Worm (Caenorhabditis elegans): Measurements from ENCODE around the gene Y38F1A.1.

DNA sequence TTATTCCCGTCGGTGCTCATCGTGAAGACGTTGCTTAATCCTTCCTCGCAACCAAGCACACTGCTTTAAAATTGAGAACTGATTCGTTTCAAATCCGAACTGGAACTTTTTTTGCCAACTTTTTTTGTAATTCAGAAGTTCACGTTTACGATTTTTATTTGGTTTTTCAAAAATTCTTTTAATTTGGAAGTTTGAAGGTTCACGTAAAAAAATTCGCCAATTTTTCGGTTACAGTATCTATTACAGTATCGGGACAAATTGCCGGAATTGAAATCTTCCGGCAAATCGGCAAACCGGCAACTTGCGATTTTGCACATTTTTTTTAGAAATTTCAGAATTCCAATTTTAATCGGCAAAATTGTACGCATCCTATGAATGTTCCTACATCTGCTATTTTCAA is 26.3 kb downstream of the Y38F1A.1 start, which contains the start of gene F58G1.3:
- TF ChIP-seq ceh-91 (GFP tag; IDR thresholded peaks at IDR 0.05) (no peak), F22D6.2 (tag; optimal IDR thresholded peaks at IDR 0.05) (no peak), B0336.3 (GFP tag; IDR thresholded peaks at IDR 0.05) (no peak), F57A8.1 (GFP tag; optimal IDR thresholded peaks at IDR 0.05) (no peak), madf-8 (GFP tag; conservative IDR thresholded peaks at IDR 0.05) (no peak), Y53G8AR.9 (GFP tag; conservative IDR thresholded peaks at IDR 0.05) (no peak), egl-44 (GFP tag; IDR thresholded peaks at IDR 0.05) (no peak), zfh-2 (GFP tag; conservative IDR thresholded peaks at IDR 0.05) (no peak), T07F8.4 (tag; optimal IDR thresholded peaks at IDR 0.05) (no peak), ztf-6 (GFP tag; IDR thresholded peaks at IDR 0.05) (no peak), egl-18 (GFP tag; IDR thresholded peaks at IDR 0.05) (no peak), lir-1 (GFP tag; conservative IDR thresholded peaks at IDR 0.05) (no peak), lin-26 (GFP tag; IDR thresholded peaks at IDR 0.05) (no peak), cebp-2 (GFP tag; IDR thresholded peaks at IDR 0.05) (no peak)

Data from whole organism, young adult.